Worm (Caenorhabditis elegans): ENCODE results near the gene C55A6.1.

- TF ChIP-seq him-1 (tag; optimal IDR thresholded peaks at IDR 0.05), result no peak
- TF ChIP-seq dao-5 (tag; optimal IDR thresholded peaks at IDR 0.05), result no peak
Observed at ce11 chrV:11462963-11463453, 41.8 kb downstream of the C55A6.1 start, which contains the start of gene zipt-16.

Measured in whole organism, L4/young adult.